Worm (Caenorhabditis elegans) whole organism, L1 larva: ENCODE results near the gene B0244.16.
A peak's percentile ranks its signal among the peaks of the same experiment; 100 is the strongest.

Experiments used
- C04F5.9 ChIP-seq: sonication (generic microtip); optimal IDR thresholded peaks from 2 replicates; lab custom pipeline; 2016; ENCODE audit warnings: missing genetic modification characterization, missing compliant biosample characterization
- C16A3.4 ChIP-seq: fragments of 150-350 bp; optimal IDR thresholded peaks from 2 replicates; lab custom pipeline; 2014; ENCODE audit warnings: missing biosample characterization, missing genetic modification characterization
- C34B4.2 ChIP-seq: sonication (generic microtip); optimal IDR thresholded peaks from 2 replicates; lab custom pipeline; 2017; ENCODE audit warnings: mild to moderate bottlenecking, missing genetic modification characterization, missing compliant biosample characterization
- alr-1 ChIP-seq: fragments of 200-800 bp; sonication (Bioruptor generic); optimal IDR thresholded peaks from 2 replicates; lab custom pipeline; 2018; ENCODE audit warnings: borderline replicate concordance, mild to moderate bottlenecking, missing genetic modification characterization, missing compliant biosample characterization
- blmp-1 ChIP-seq: fragments of 150-350 bp; optimal IDR thresholded peaks from 2 replicates; lab custom pipeline; 2014; ENCODE audit warnings: missing biosample characterization, missing genetic modification characterization
- ceh-63 ChIP-seq: fragments of 200-800 bp; sonication (Bioruptor generic); optimal IDR thresholded peaks from 2 replicates; lab custom pipeline; 2018; ENCODE audit warnings: mild to moderate bottlenecking, missing genetic modification characterization, missing compliant biosample characterization
- ceh-8 ChIP-seq: fragments of 200-800 bp; sonication (Bioruptor generic); optimal IDR thresholded peaks from 2 replicates; lab custom pipeline; 2018; ENCODE audit warnings: mild to moderate bottlenecking, missing genetic modification characterization, moderate library complexity, missing compliant biosample characterization
- ceh-82 ChIP-seq, 3 experiments: fragments of 150-350 bp in 1 of 3; sonication (generic microtip) in 2 of 3; optimal IDR thresholded peaks; 2 replicates each; lab custom pipeline; 2014 to 2017; ENCODE audit warnings: missing biosample characterization in 3 of 3, missing genetic modification characterization in 3 of 3
- ces-1 ChIP-seq: fragments of 150-350 bp; optimal IDR thresholded peaks from 2 replicates; lab custom pipeline; 2014; ENCODE audit warnings: missing biosample characterization, missing genetic modification reagents, missing genetic modification characterization
- dpl-1 ChIP-seq, 3 experiments: fragments of 150-350 bp in 2 of 3; sonication (generic microtip) in 1 of 3; optimal IDR thresholded peaks; 2 replicates each; lab custom pipeline; 2014 to 2017; ENCODE audit warnings: missing biosample characterization in 3 of 3, missing genetic modification characterization in 3 of 3, missing genetic modification reagents in 3 of 3
- dsc-1 ChIP-seq: sonication (generic microtip); optimal IDR thresholded peaks from 2 replicates; lab custom pipeline; 2016; ENCODE audit warnings: mild to moderate bottlenecking, missing genetic modification characterization, missing compliant biosample characterization
- efl-1 ChIP-seq, 4 experiments: fragments of 150-350 bp; optimal IDR thresholded peaks in 3 of 4; peaks in 1 of 4; 1 replicate in 1 of 4; 2 replicates in 3 of 4; lab custom pipeline; 2014; ENCODE audit warnings: missing biosample characterization in 2 of 4, missing genetic modification characterization in 2 of 4, missing genetic modification reagents in 2 of 4
- egl-13 ChIP-seq: sonication (generic microtip); optimal IDR thresholded peaks from 2 replicates; lab custom pipeline; 2016; ENCODE audit warnings: missing genotype, missing genetic modification reagents, missing genetic modification characterization, missing compliant biosample characterization
- egl-27 ChIP-seq, 2 experiments: fragments of 150-350 bp in 1 of 2; sonication (generic microtip); optimal IDR thresholded peaks; 3 replicates each; lab custom pipeline; 2017 to 2018; ENCODE audit warnings: missing biosample characterization in 2 of 2, missing genetic modification characterization in 2 of 2, missing genetic modification reagents in 2 of 2
- elt-2 ChIP-seq: sonication (generic microtip); optimal IDR thresholded peaks from 2 replicates; lab custom pipeline; 2016; ENCODE audit warnings: missing genetic modification characterization, mild to moderate bottlenecking, inconsistent platforms, missing compliant biosample characterization, missing genetic modification reagents
- ets-5 ChIP-seq: fragments of 200-800 bp; sonication (Bioruptor generic); IDR thresholded peaks from 2 replicates; pipeline ENCODE4 v1.3.6; 2022; ENCODE audit warnings: missing genetic modification characterization, missing compliant biosample characterization
- fkh-10 ChIP-seq: sonication (generic microtip); optimal IDR thresholded peaks from 2 replicates; lab custom pipeline; 2017; ENCODE audit warnings: missing biosample characterization, missing genetic modification reagents, missing genetic modification characterization
- fkh-4 ChIP-seq: sonication (generic microtip); optimal IDR thresholded peaks from 2 replicates; lab custom pipeline; 2016; ENCODE audit warnings: missing compliant biosample characterization, missing genetic modification characterization, borderline replicate concordance
- fkh-8 ChIP-seq: sonication (generic microtip); optimal IDR thresholded peaks from 2 replicates; lab custom pipeline; 2016; ENCODE audit warnings: mild to moderate bottlenecking, missing genetic modification characterization, missing compliant biosample characterization
- hpl-2 ChIP-seq: fragments of 150-350 bp; optimal IDR thresholded peaks from 2 replicates; lab custom pipeline; 2014; ENCODE audit warnings: missing biosample characterization, missing genetic modification reagents, missing genetic modification characterization
- isw-1 ChIP-seq: fragments of 200-800 bp; sonication (Bioruptor generic); IDR thresholded peaks from 2 replicates; pipeline ENCODE4 v1.3.6; 2022; ENCODE audit warnings: missing genetic modification characterization, missing compliant biosample characterization
- jun-1 ChIP-seq: fragments of 150-350 bp; optimal IDR thresholded peaks from 2 replicates; lab custom pipeline; 2014; ENCODE audit warnings: missing biosample characterization, missing genetic modification reagents, missing genetic modification characterization
- lin-13 ChIP-seq: fragments of 150-350 bp; optimal IDR thresholded peaks from 2 replicates; lab custom pipeline; 2014; ENCODE audit warnings: missing biosample characterization, missing genetic modification reagents, missing genetic modification characterization
- lin-14 ChIP-seq: fragments of 200-800 bp; sonication (Bioruptor generic); optimal IDR thresholded peaks from 2 replicates; lab custom pipeline; 2018; ENCODE audit warnings: mild to moderate bottlenecking, missing genetic modification characterization, moderate library complexity, missing compliant biosample characterization
- lin-35 ChIP-seq, 2 experiments: fragments of 150-350 bp; optimal IDR thresholded peaks; 2 replicates each; lab custom pipeline; 2014; ENCODE audit warnings: missing biosample characterization in 2 of 2, missing genetic modification characterization in 2 of 2, missing genetic modification reagents in 2 of 2
- lin-39 ChIP-seq: fragments of 150-350 bp; optimal IDR thresholded peaks from 2 replicates; lab custom pipeline; 2014; ENCODE audit warnings: missing biosample characterization, missing genetic modification reagents, missing genetic modification characterization
- lir-3 ChIP-seq: sonication (generic microtip); optimal IDR thresholded peaks from 2 replicates; lab custom pipeline; 2016; ENCODE audit warnings: mild to moderate bottlenecking, missing genetic modification characterization, moderate library complexity, missing compliant biosample characterization; ENCODE audit not compliant: poor library complexity
- lsy-2 ChIP-seq, 2 experiments: fragments of 150-350 bp; optimal IDR thresholded peaks; 2 replicates each; lab custom pipeline; 2014; ENCODE audit warnings: missing biosample characterization in 2 of 2, missing genetic modification characterization in 2 of 2
- mab-9 ChIP-seq: fragments of 200-800 bp; sonication (Bioruptor generic); IDR thresholded peaks from 2 replicates; pipeline ENCODE4 v1.3.6; 2022; ENCODE audit warnings: missing genetic modification reagents, missing genetic modification characterization, missing compliant biosample characterization
- mdl-1 ChIP-seq, 2 experiments: fragments of 150-350 bp; optimal IDR thresholded peaks; 2 replicates each; lab custom pipeline; 2014 to 2017; ENCODE audit warnings: missing biosample characterization in 2 of 2, missing genetic modification characterization in 2 of 2, inconsistent platforms in 1 of 2
- mef-2 ChIP-seq: fragments of 150-350 bp; optimal IDR thresholded peaks from 2 replicates; lab custom pipeline; 2014; ENCODE audit warnings: missing biosample characterization, missing genetic modification characterization
- mep-1 ChIP-seq: fragments of 150-350 bp; optimal IDR thresholded peaks from 2 replicates; lab custom pipeline; 2014; ENCODE audit warnings: missing biosample characterization, missing genetic modification characterization
- nhr-11 ChIP-seq: fragments of 150-350 bp; optimal IDR thresholded peaks from 2 replicates; lab custom pipeline; 2014; ENCODE audit warnings: missing biosample characterization, missing genetic modification characterization
- nhr-12 ChIP-seq: sonication (generic microtip); optimal IDR thresholded peaks from 2 replicates; lab custom pipeline; 2017; ENCODE audit warnings: missing biosample characterization, missing genetic modification characterization
- nhr-19 ChIP-seq: fragments of 200-800 bp; sonication (Bioruptor generic); conservative IDR thresholded peaks from 2 replicates; pipeline ENCODE4 v1.3.6; 2022; ENCODE audit warnings: missing genetic modification characterization, missing compliant biosample characterization
- nhr-71 ChIP-seq: sonication (generic microtip); optimal IDR thresholded peaks from 2 replicates; lab custom pipeline; 2016; ENCODE audit warnings: mild to moderate bottlenecking, missing genetic modification characterization, moderate library complexity, missing compliant biosample characterization
- nhr-76 ChIP-seq: sonication (generic microtip); optimal IDR thresholded peaks from 2 replicates; lab custom pipeline; 2017; ENCODE audit warnings: missing biosample characterization, missing genetic modification characterization
- pag-3 ChIP-seq: sonication (generic microtip); optimal IDR thresholded peaks from 2 replicates; lab custom pipeline; 2017; ENCODE audit warnings: missing genetic modification characterization, mild to moderate bottlenecking, missing compliant biosample characterization, antibody characterized with exemption, borderline replicate concordance; ENCODE audit not compliant: insufficient read depth
- pax-3 ChIP-seq: fragments of 200-800 bp; sonication (Bioruptor generic); optimal IDR thresholded peaks from 2 replicates; lab custom pipeline; 2018; ENCODE audit warnings: mild to moderate bottlenecking, missing genetic modification characterization, moderate library complexity, missing compliant biosample characterization
- rnt-1 ChIP-seq: sonication (generic microtip); optimal IDR thresholded peaks from 2 replicates; lab custom pipeline; 2016; ENCODE audit warnings: mild to moderate bottlenecking, missing genetic modification characterization, moderate library complexity, missing compliant biosample characterization
- skn-1 ChIP-seq: fragments of 150-350 bp; optimal IDR thresholded peaks from 2 replicates; lab custom pipeline; 2014; ENCODE audit warnings: missing biosample characterization, missing genetic modification characterization
- unc-130 ChIP-seq: fragments of 150-350 bp; optimal IDR thresholded peaks from 2 replicates; lab custom pipeline; 2017; ENCODE audit warnings: missing biosample characterization, missing genetic modification characterization, inconsistent platforms
- unc-30 ChIP-seq: sonication (generic microtip); optimal IDR thresholded peaks from 2 replicates; lab custom pipeline; 2017; ENCODE audit warnings: missing biosample characterization, missing genetic modification characterization
- xbp-1 ChIP-seq: sonication (generic microtip); optimal IDR thresholded peaks from 2 replicates; lab custom pipeline; 2016; ENCODE audit warnings: missing genetic modification characterization, missing compliant biosample characterization
- zag-1 ChIP-seq: fragments of 150-350 bp; optimal IDR thresholded peaks from 2 replicates; lab custom pipeline; 2014; ENCODE audit warnings: missing biosample characterization, missing genetic modification characterization
- zip-4 ChIP-seq: fragments of 200-800 bp; sonication (Bioruptor generic); optimal IDR thresholded peaks from 2 replicates; lab custom pipeline; 2018; ENCODE audit warnings: mild to moderate bottlenecking, missing genetic modification characterization, moderate library complexity, missing compliant biosample characterization
- ztf-11 ChIP-seq, 2 experiments: sonication (generic microtip); optimal IDR thresholded peaks; 2 replicates each; lab custom pipeline; 2016 to 2017; ENCODE audit warnings: missing genetic modification characterization in 2 of 2, missing biosample characterization in 1 of 2, missing compliant biosample characterization in 1 of 2
- ztf-4 ChIP-seq: fragments of 150-350 bp; optimal IDR thresholded peaks from 2 replicates; lab custom pipeline; 2014; ENCODE audit warnings: missing biosample characterization, missing genetic modification characterization

Gene B0244.16

ce11 chrIII:5755204-5755603 is 14.4 kb downstream of the B0244.16 start, which contains the start of gene ida-1:
TSS of gene ida-1 (plus strand) at chrIII:5755539.
- peak; percentile 60 for TF ChIP-seq ceh-8
- peak; percentile 39 for TF ChIP-seq nhr-19 (GFP tag; lab: Robert Waterston, UW)
- TF ChIP-seq dpl-1 (GFP tag; optimal IDR thresholded peaks at IDR 0.05; lab: Kevin White, UChicago), result peak in 1 of 3 experiments; percentile 4
- TF ChIP-seq jun-1, result peak; percentile 13
- no peak for TF ChIP-seq rnt-1
- no peak for TF ChIP-seq elt-2
- no peak for TF ChIP-seq egl-27 (tag; optimal IDR thresholded peaks at IDR 0.05; lab: Kevin White, UChicago)
- TF ChIP-seq mab-9 (GFP tag; lab: Robert Waterston, UW), result peak; percentile 56; the same call in 1 of the 2 replicates
- TF ChIP-seq lin-13 (GFP tag; lab: Kevin White, UChicago), result peak; percentile 6
- TF ChIP-seq nhr-71 (tag; lab: Kevin White, UChicago), result peak; percentile 11
- peak; percentile 3 to 55 for TF ChIP-seq lsy-2 (tag; optimal IDR thresholded peaks at IDR 0.05; lab: Kevin White, UChicago)
- TF ChIP-seq ceh-82 (tag; optimal IDR thresholded peaks at IDR 0.05; lab: Kevin White, UChicago), result peak in 2 of 3 experiments; percentile 53 to 66
- no peak for TF ChIP-seq xbp-1 (tag; lab: Kevin White, UChicago)
- peak; percentile 47 to 71 for TF ChIP-seq efl-1 (optimal IDR thresholded peaks at IDR 0.05; lab: Kevin White, UChicago)
- TF ChIP-seq efl-1 (GFP tag; optimal IDR thresholded peaks at IDR 0.05 in 1 of 2; lab: Kevin White, UChicago), result peak in 1 of 2 experiments; percentile 1
- peak; percentile 89 for TF ChIP-seq lin-14 (GFP tag; lab: Kevin White, UChicago)
- peak; percentile 42 for TF ChIP-seq fkh-10 (GFP tag; lab: Kevin White, UChicago)
- TF ChIP-seq pax-3 (tag; lab: Kevin White, UChicago), result peak; percentile 75
- peak; percentile 44 for TF ChIP-seq ceh-63 (GFP tag; lab: Kevin White, UChicago)
- TF ChIP-seq nhr-11 (tag; lab: Kevin White, UChicago), result peak; percentile 12
- TF ChIP-seq lin-35 (GFP tag; optimal IDR thresholded peaks at IDR 0.05; lab: Kevin White, UChicago), result peak in 1 of 2 experiments; percentile 54
- TF ChIP-seq C34B4.2 (tag; lab: Kevin White, UChicago), result no peak
- peak; percentile 28 for TF ChIP-seq mep-1 (tag; lab: Kevin White, UChicago)
- TF ChIP-seq lir-3, result no peak
- peak; percentile 45 for TF ChIP-seq isw-1
- no peak for TF ChIP-seq dsc-1 (tag; lab: Kevin White, UChicago)
- peak; percentile 90 for TF ChIP-seq fkh-8

- TF ChIP-seq isw-1, result no peak
- no peak for TF ChIP-seq C16A3.4 (tag; lab: Kevin White, UChicago)
- TF ChIP-seq ztf-11 (tag; optimal IDR thresholded peaks at IDR 0.05; lab: Kevin White, UChicago), result no peak
- no peak for TF ChIP-seq C04F5.9 (tag; lab: Kevin White, UChicago)
- no peak for TF ChIP-seq lin-39 (tag; lab: Kevin White, UChicago)
- no peak for TF ChIP-seq blmp-1 (tag; lab: Kevin White, UChicago)
- TF ChIP-seq mdl-1 (tag; optimal IDR thresholded peaks at IDR 0.05; lab: Kevin White, UChicago), result no peak
- TF ChIP-seq mef-2, result peak; percentile 21
- TF ChIP-seq lsy-2 (tag; optimal IDR thresholded peaks at IDR 0.05; lab: Kevin White, UChicago), result peak in 1 of 2 experiments; percentile 21
- no peak for TF ChIP-seq nhr-76 (tag; lab: Kevin White, UChicago)
- TF ChIP-seq lin-35 (GFP tag; optimal IDR thresholded peaks at IDR 0.05; lab: Kevin White, UChicago), result no peak
- no peak for TF ChIP-seq rnt-1
- no peak for TF ChIP-seq ces-1 (GFP tag; lab: Kevin White, UChicago)
- no peak for TF ChIP-seq egl-13 (tag; lab: Kevin White, UChicago)
- TF ChIP-seq ztf-4 (tag; lab: Kevin White, UChicago), result no peak
- no peak for TF ChIP-seq ets-5 (GFP tag; lab: Robert Waterston, UW)
- no peak for TF ChIP-seq zip-4 (GFP tag; lab: Kevin White, UChicago)
- no peak for TF ChIP-seq pag-3
- no peak for TF ChIP-seq zag-1 (tag; lab: Kevin White, UChicago)
- TF ChIP-seq nhr-71 (tag; lab: Kevin White, UChicago), result peak; percentile 45
- TF ChIP-seq pax-3 (tag; lab: Kevin White, UChicago), result no peak
- no peak for TF ChIP-seq unc-30 (tag; lab: Kevin White, UChicago)
- no peak for TF ChIP-seq unc-130 (tag; lab: Kevin White, UChicago)
- no peak for TF ChIP-seq fkh-4
- TF ChIP-seq alr-1, result no peak
- no peak for TF ChIP-seq hpl-2
- TF ChIP-seq nhr-12, result no peak
- no peak for TF ChIP-seq jun-1
- peak; percentile 69 for TF ChIP-seq lin-14 (GFP tag; lab: Kevin White, UChicago)
- TF ChIP-seq lin-13 (GFP tag; lab: Kevin White, UChicago), result no peak
- no peak for TF ChIP-seq dpl-1 (GFP tag; optimal IDR thresholded peaks at IDR 0.05; lab: Kevin White, UChicago)
- TF ChIP-seq skn-1, result no peak
- peak; percentile 49 for TF ChIP-seq fkh-10 (GFP tag; lab: Kevin White, UChicago)
These were observed 16.8 kb downstream of the B0244.16 start for ce11 chrIII:5757492-5758045.
